Worm (Caenorhabditis elegans): ENCODE results near the gene W09C2.9.

- TF ChIP-seq nhr-77 (tag; optimal IDR thresholded peaks at IDR 0.05) = no peak
- no peak for TF ChIP-seq isw-1 (GFP tag; IDR thresholded peaks at IDR 0.05)
- no peak for TF ChIP-seq egl-27 (tag; optimal IDR thresholded peaks at IDR 0.05)
- TF ChIP-seq ceh-82 (tag; optimal IDR thresholded peaks at IDR 0.05) = no peak
- TF ChIP-seq hlh-4 (tag; optimal IDR thresholded peaks at IDR 0.05) = no peak
- TF ChIP-seq fkh-8 (tag; optimal IDR thresholded peaks at IDR 0.05) = no peak
- no peak for TF ChIP-seq zag-1 (tag; optimal IDR thresholded peaks at IDR 0.05)
- no peak for TF ChIP-seq ztf-11 (tag; optimal IDR thresholded peaks at IDR 0.05)
Measured at ce11 chrIV:9592413-9592812, 30.8 kb downstream of the W09C2.9 start, which contains the start of gene pei-1.

Measured in whole organism, L1 larva.